Worm (Caenorhabditis elegans) whole organism, L1 larva: Measurements from ENCODE around the gene K03H9.3.

Experiments used
- ceh-82 ChIP-seq, 3 experiments: fragments of 150-350 bp in 1 of 3; sonication (generic microtip) in 2 of 3; optimal IDR thresholded peaks; 2 replicates each; lab custom pipeline; 2014 to 2017; ENCODE audit warnings: missing biosample characterization in 3 of 3, missing genetic modification characterization in 3 of 3
- egl-27 ChIP-seq, 2 experiments: fragments of 150-350 bp in 1 of 2; sonication (generic microtip); optimal IDR thresholded peaks; 3 replicates each; lab custom pipeline; 2017 to 2018; ENCODE audit warnings: missing biosample characterization in 2 of 2, missing genetic modification characterization in 2 of 2, missing genetic modification reagents in 2 of 2
- fkh-10 ChIP-seq: sonication (generic microtip); optimal IDR thresholded peaks from 2 replicates; lab custom pipeline; 2017; ENCODE audit warnings: missing biosample characterization, missing genetic modification reagents, missing genetic modification characterization
- isw-1 ChIP-seq: fragments of 200-800 bp; sonication (Bioruptor generic); IDR thresholded peaks from 2 replicates; pipeline ENCODE4 v1.3.6; 2022; ENCODE audit warnings: missing genetic modification characterization, missing compliant biosample characterization
- mep-1 ChIP-seq: fragments of 150-350 bp; optimal IDR thresholded peaks from 2 replicates; lab custom pipeline; 2014; ENCODE audit warnings: missing biosample characterization, missing genetic modification characterization
- nhr-237 ChIP-seq: fragments of 150-350 bp; optimal IDR thresholded peaks from 2 replicates; lab custom pipeline; 2014; ENCODE audit warnings: missing biosample characterization, missing genetic modification characterization
- nhr-76 ChIP-seq: sonication (generic microtip); optimal IDR thresholded peaks from 2 replicates; lab custom pipeline; 2017; ENCODE audit warnings: missing biosample characterization, missing genetic modification characterization
- nhr-90 ChIP-seq: sonication (generic microtip); optimal IDR thresholded peaks from 2 replicates; lab custom pipeline; 2016; ENCODE audit warnings: mild to moderate bottlenecking, missing genetic modification characterization, missing compliant biosample characterization; ENCODE audit not compliant: poor library complexity
- unc-30 ChIP-seq: sonication (generic microtip); optimal IDR thresholded peaks from 2 replicates; lab custom pipeline; 2017; ENCODE audit warnings: missing biosample characterization, missing genetic modification characterization

ce11 chrII:6454671-6455070, 31.8 kb downstream of the K03H9.3 start, which contains the start of gene aptf-1:
- TF ChIP-seq unc-30 = no peak
- no peak for TF ChIP-seq nhr-90 (tag; lab: Kevin White, UChicago)
- no peak for TF ChIP-seq fkh-10 (GFP tag; lab: Kevin White, UChicago)
- no peak for TF ChIP-seq isw-1 (GFP tag; lab: Robert Waterston, UW)
- no peak for TF ChIP-seq nhr-76
- TF ChIP-seq ceh-82 (tag; optimal IDR thresholded peaks at IDR 0.05; lab: Kevin White, UChicago) = no peak
- no peak for TF ChIP-seq nhr-237 (tag; lab: Kevin White, UChicago)
- no peak for TF ChIP-seq egl-27 (tag; optimal IDR thresholded peaks at IDR 0.05; lab: Kevin White, UChicago)
- no peak for TF ChIP-seq mep-1
